In genomic region chr3L:17643985-17644905, dm6 we compare ENCODE assay signal across 2 fruit fly cellular contexts.
TF ChIP-seq lines count a peak whose summit lies in the region.

No protein-coding gene starts in this region.

TF ChIP-seq in whole organism, embryonic, 481 proteins besides CTCF, POLR2A, EP300 and RAD21 (continued from another document):
- TF ChIP-seq CG6791 (GFP tag; IDR thresholded peaks at IDR 0.05; lab: Robert Waterston, UW; ENCODE audit: partially characterized antibody), result 0 out of 3 replicates have a peak, but pooled peaks have one; percentile 40
- 0 out of 2 replicates have a peak, but pooled peaks have one; percentile 8 for TF ChIP-seq crol (GFP tag; IDR thresholded peaks at IDR 0.05; lab: Robert Waterston, UW)
- 0 out of 2 replicates have a peak, but pooled peaks have one; percentile 22 for TF ChIP-seq Atf6 (GFP tag; IDR thresholded peaks at IDR 0.05; lab: Robert Waterston, UW)
- peak; percentile 43; the same call in 1 of the 2 replicates for TF ChIP-seq amos (GFP tag; IDR thresholded peaks at IDR 0.05; lab: Robert Waterston, UW; ENCODE audit: partially characterized antibody)
- peak; percentile 82; the same call in 1 of the 3 replicates for TF ChIP-seq CG34422 (GFP tag; IDR thresholded peaks at IDR 0.05; lab: Robert Waterston, UW)
- TF ChIP-seq CG3407 (GFP tag; optimal IDR thresholded peaks at IDR 0.05; lab: Kevin White, UChicago), result no peak
- TF ChIP-seq bsh (GFP tag; optimal IDR thresholded peaks at IDR 0.05; lab: Kevin White, UChicago), result peak in 1 of 2 experiments; percentile 33
- TF ChIP-seq HmgZ (tag; optimal IDR thresholded peaks at IDR 0.05; lab: Kevin White, UChicago), result peak; percentile 21
- no peak for TF ChIP-seq dm (GFP tag; optimal IDR thresholded peaks at IDR 0.05; lab: Kevin White, UChicago)
- peak; percentile 78 for TF ChIP-seq vvl (GFP tag; IDR thresholded peaks at IDR 0.05; lab: Robert Waterston, UW)
- peak; percentile 17 for TF ChIP-seq CG17385 (GFP tag; optimal IDR thresholded peaks at IDR 0.05; lab: Kevin White, UChicago)
- TF ChIP-seq CG13296 (GFP tag; optimal IDR thresholded peaks at IDR 0.05; lab: Kevin White, UChicago), result peak; percentile 52
- TF ChIP-seq Ets97D (GFP tag; optimal IDR thresholded peaks at IDR 0.05; lab: Kevin White, UChicago), result peak; percentile 1
- 0 out of 3 replicates have a peak, but pooled peaks have one; percentile 8 for TF ChIP-seq CG11695 (GFP tag; IDR thresholded peaks at IDR 0.05; lab: Robert Waterston, UW)
- 0 out of 3 replicates have a peak, but pooled peaks have one; percentile 9 for TF ChIP-seq CG34224 (GFP tag; IDR thresholded peaks at IDR 0.05; lab: Robert Waterston, UW; ENCODE audit: partially characterized antibody)
- TF ChIP-seq prd (optimal IDR thresholded peaks at IDR 0.05; lab: Kevin White, UChicago), result no peak
- TF ChIP-seq prd (GFP tag; IDR thresholded peaks at IDR 0.05; lab: Robert Waterston, UW), result no peak
- TF ChIP-seq HLH3B (GFP tag; IDR thresholded peaks at IDR 0.05; lab: Robert Waterston, UW), result 0 out of 2 replicates have a peak, but pooled peaks have one; percentile 21
- TF ChIP-seq phol (tag; optimal IDR thresholded peaks at IDR 0.05; lab: Kevin White, UChicago), result peak; percentile 97
- TF ChIP-seq exex (tag; optimal IDR thresholded peaks at IDR 0.05; lab: Kevin White, UChicago), result peak; percentile 62
- no peak for TF ChIP-seq CG10654 (GFP tag; optimal IDR thresholded peaks at IDR 0.05; lab: Kevin White, UChicago)
- peak; percentile 97 for TF ChIP-seq CG32767 (GFP tag; IDR thresholded peaks at IDR 0.05; lab: Robert Waterston, UW)
- no peak for TF ChIP-seq CG2712 (tag; optimal IDR thresholded peaks at IDR 0.05; lab: Kevin White, UChicago)
- no peak for TF ChIP-seq Deaf1 (tag; optimal IDR thresholded peaks at IDR 0.05; lab: Kevin White, UChicago)
- TF ChIP-seq Nf-YA (GFP tag; IDR thresholded peaks at IDR 0.05; lab: Robert Waterston, UW), result no peak
- peak; percentile 25 for TF ChIP-seq CG34376 (GFP tag; optimal IDR thresholded peaks at IDR 0.05; lab: Kevin White, UChicago)
- no peak for TF ChIP-seq Ravus (GFP tag; IDR thresholded peaks at IDR 0.05; lab: Robert Waterston, UW)
- TF ChIP-seq Tbp (GFP tag; optimal IDR thresholded peaks at IDR 0.05; lab: Kevin White, UChicago), result peak; percentile 70
- TF ChIP-seq Med (GFP tag; lab: Kevin White, UChicago), result peak; percentile 83
- TF ChIP-seq CG14014 (GFP tag; IDR thresholded peaks at IDR 0.05; lab: Robert Waterston, UW), result 0 out of 2 replicates have a peak, but pooled peaks have one; percentile 12
- TF ChIP-seq grn (GFP tag; optimal IDR thresholded peaks at IDR 0.05; lab: Kevin White, UChicago), result peak; percentile 65
- peak; percentile 19 for TF ChIP-seq CG6854 (GFP tag; optimal IDR thresholded peaks at IDR 0.05; lab: Kevin White, UChicago)
- TF ChIP-seq sug (tag; optimal IDR thresholded peaks at IDR 0.05; lab: Kevin White, UChicago), result peak; percentile 49
- no peak for TF ChIP-seq CG17802 (tag; optimal IDR thresholded peaks at IDR 0.05; lab: Kevin White, UChicago)
- TF ChIP-seq CG14965 (GFP tag; optimal IDR thresholded peaks at IDR 0.05; lab: Kevin White, UChicago; ENCODE audit: borderline replicate concordance), result no peak
- TF ChIP-seq Ets65A (GFP tag; lab: Kevin White, UChicago), result peak; percentile 69
- TF ChIP-seq MESR4 (GFP tag; optimal IDR thresholded peaks at IDR 0.05; lab: Kevin White, UChicago), result peak; percentile 9
- peak; percentile 17 for TF ChIP-seq pros (GFP tag; optimal IDR thresholded peaks at IDR 0.05; lab: Kevin White, UChicago)
- peak; percentile 70 for TF ChIP-seq abd-A (tag; optimal IDR thresholded peaks at IDR 0.05; lab: Kevin White, UChicago)
- no peak for TF ChIP-seq CkIIα-i1 (GFP tag; IDR thresholded peaks at IDR 0.05; lab: Robert Waterston, UW)
- peak; percentile 70 for TF ChIP-seq kni (GFP tag; optimal IDR thresholded peaks at IDR 0.05; lab: Kevin White, UChicago)
- peak; percentile 66 for TF ChIP-seq YL-1 (GFP tag; optimal IDR thresholded peaks at IDR 0.05; lab: Kevin White, UChicago)
- peak; percentile 22 for TF ChIP-seq CG8924 (tag; optimal IDR thresholded peaks at IDR 0.05; lab: Kevin White, UChicago)
- peak; percentile 52 for TF ChIP-seq B-H2 (GFP tag; optimal IDR thresholded peaks at IDR 0.05; lab: Kevin White, UChicago)
- no peak for TF ChIP-seq CG13775 (GFP tag; optimal IDR thresholded peaks at IDR 0.05; lab: Kevin White, UChicago)
- peak; percentile 79 for TF ChIP-seq mirr (GFP tag; optimal IDR thresholded peaks at IDR 0.05; lab: Kevin White, UChicago)
- TF ChIP-seq ab (GFP tag; optimal IDR thresholded peaks at IDR 0.05; lab: Kevin White, UChicago), result peak; percentile 5
- TF ChIP-seq rib (GFP tag; IDR thresholded peaks at IDR 0.05; lab: Robert Waterston, UW), result peak; percentile 55; the same call in 1 of the 2 replicates
- no peak for TF ChIP-seq twi (tag; optimal IDR thresholded peaks at IDR 0.05; lab: Kevin White, UChicago)
- TF ChIP-seq chinmo (GFP tag; IDR thresholded peaks at IDR 0.05; lab: Robert Waterston, UW; ENCODE audit: partially characterized antibody), result peak; percentile 78
- TF ChIP-seq jumu (GFP tag; optimal IDR thresholded peaks at IDR 0.05; lab: Kevin White, UChicago), result no peak
- TF ChIP-seq Pdp1 (GFP tag; optimal IDR thresholded peaks at IDR 0.05; lab: Kevin White, UChicago), result peak in 1 of 2 experiments; percentile 23
- TF ChIP-seq CG15479 (GFP tag; optimal IDR thresholded peaks at IDR 0.05; lab: Kevin White, UChicago), result peak; percentile 76
- no peak for TF ChIP-seq CG18619 (GFP tag; optimal IDR thresholded peaks at IDR 0.05; lab: Kevin White, UChicago)
- peak; percentile 58 for TF ChIP-seq gcm (GFP tag; optimal IDR thresholded peaks at IDR 0.05; lab: Kevin White, UChicago)
- peak; percentile 93 for TF ChIP-seq onecut (GFP tag; IDR thresholded peaks at IDR 0.05; lab: Robert Waterston, UW)
- TF ChIP-seq CG4360 (GFP tag; IDR thresholded peaks at IDR 0.05; lab: Robert Waterston, UW), result 0 out of 2 replicates have a peak, but pooled peaks have one; percentile 35
- no peak for TF ChIP-seq CG17186 (GFP tag; optimal IDR thresholded peaks at IDR 0.05; lab: Kevin White, UChicago)

TF ChIP-seq in whole organism, prepupa, 60 proteins besides CTCF, POLR2A, EP300 and RAD21 (continued from another document):
- TF ChIP-seq Hr39 (GFP tag; optimal IDR thresholded peaks at IDR 0.05; lab: Kevin White, UChicago) (no peak), CG8319 (GFP tag; optimal IDR thresholded peaks at IDR 0.05; lab: Kevin White, UChicago) (no peak), CG11294 (GFP tag; IDR thresholded peaks at IDR 0.05; lab: Robert Waterston, UW) (no peak), acj6 (GFP tag; optimal IDR thresholded peaks at IDR 0.05; lab: Kevin White, UChicago) (no peak), CG31627 (GFP tag; optimal IDR thresholded peaks at IDR 0.05; lab: Kevin White, UChicago) (no peak), Met (GFP tag; optimal IDR thresholded peaks at IDR 0.05; lab: Kevin White, UChicago) (no peak), net (GFP tag; optimal IDR thresholded peaks at IDR 0.05; lab: Kevin White, UChicago) (no peak), Sox102F (GFP tag; optimal IDR thresholded peaks at IDR 0.05; lab: Kevin White, UChicago) (no peak), CG6792 (GFP tag; optimal IDR thresholded peaks at IDR 0.05; lab: Kevin White, UChicago) (no peak), Sox15 (GFP tag; optimal IDR thresholded peaks at IDR 0.05; lab: Kevin White, UChicago) (no peak), eg (GFP tag; IDR thresholded peaks at IDR 0.05; lab: Robert Waterston, UW) (no peak), CG8632 (GFP tag; optimal IDR thresholded peaks at IDR 0.05; lab: Kevin White, UChicago) (no peak), CG10631 (GFP tag; optimal IDR thresholded peaks at IDR 0.05; lab: Kevin White, UChicago) (no peak), Eip75B (GFP tag; optimal IDR thresholded peaks at IDR 0.05; lab: Kevin White, UChicago) (no peak), Lpt (GFP tag; optimal IDR thresholded peaks at IDR 0.05; lab: Kevin White, UChicago) (no peak), salr (GFP tag; optimal IDR thresholded peaks at IDR 0.05; lab: Kevin White, UChicago) (no peak), Hr4 (GFP tag; optimal IDR thresholded peaks at IDR 0.05; lab: Kevin White, UChicago) (no peak), Sox14 (GFP tag; optimal IDR thresholded peaks at IDR 0.05; lab: Kevin White, UChicago) (no peak), Ets21C (GFP tag; optimal IDR thresholded peaks at IDR 0.05; lab: Kevin White, UChicago) (no peak), fd59A (GFP tag; optimal IDR thresholded peaks at IDR 0.05; lab: Kevin White, UChicago) (no peak), CG3032 (tag; optimal IDR thresholded peaks at IDR 0.05; lab: Kevin White, UChicago) (no peak), ss (GFP tag; optimal IDR thresholded peaks at IDR 0.05; lab: Kevin White, UChicago) (peak; percentile 26 to 31), topi (GFP tag; optimal IDR thresholded peaks at IDR 0.05; lab: Kevin White, UChicago) (no peak), Eip78C (GFP tag; lab: Kevin White, UChicago) (peak; percentile 63), CG6276 (GFP tag; optimal IDR thresholded peaks at IDR 0.05; lab: Kevin White, UChicago) (no peak), CG3919 (GFP tag; optimal IDR thresholded peaks at IDR 0.05; lab: Kevin White, UChicago) (no peak), Blimp-1 (GFP tag; optimal IDR thresholded peaks at IDR 0.05; lab: Kevin White, UChicago) (no peak), CG32006 (GFP tag; optimal IDR thresholded peaks at IDR 0.05; lab: Kevin White, UChicago) (no peak), achi (GFP tag; optimal IDR thresholded peaks at IDR 0.05; lab: Kevin White, UChicago) (no peak), OdsH (GFP tag; optimal IDR thresholded peaks at IDR 0.05; lab: Kevin White, UChicago) (no peak), CG6808 (GFP tag; optimal IDR thresholded peaks at IDR 0.05; lab: Kevin White, UChicago) (no peak), dac (GFP tag; optimal IDR thresholded peaks at IDR 0.05; lab: Kevin White, UChicago) (no peak), CG9139 (GFP tag; optimal IDR thresholded peaks at IDR 0.05; lab: Kevin White, UChicago) (no peak), CG15336 (GFP tag; IDR thresholded peaks at IDR 0.05; lab: Robert Waterston, UW) (0 out of 2 replicates have a peak, but pooled peaks have one; percentile 12), CG10669 (GFP tag; optimal IDR thresholded peaks at IDR 0.05; lab: Kevin White, UChicago) (no peak), CG34406 (GFP tag; optimal IDR thresholded peaks at IDR 0.05; lab: Kevin White, UChicago) (no peak), CG4318 (GFP tag; optimal IDR thresholded peaks at IDR 0.05; lab: Kevin White, UChicago) (no peak), Eip93F (GFP tag; optimal IDR thresholded peaks at IDR 0.05; lab: Kevin White, UChicago) (no peak), spab (GFP tag; optimal IDR thresholded peaks at IDR 0.05; lab: Kevin White, UChicago) (no peak)
